Fruit fly (Drosophila melanogaster): ENCODE measurements around the gene CG9121.

The CG9121 gene

DNA sequence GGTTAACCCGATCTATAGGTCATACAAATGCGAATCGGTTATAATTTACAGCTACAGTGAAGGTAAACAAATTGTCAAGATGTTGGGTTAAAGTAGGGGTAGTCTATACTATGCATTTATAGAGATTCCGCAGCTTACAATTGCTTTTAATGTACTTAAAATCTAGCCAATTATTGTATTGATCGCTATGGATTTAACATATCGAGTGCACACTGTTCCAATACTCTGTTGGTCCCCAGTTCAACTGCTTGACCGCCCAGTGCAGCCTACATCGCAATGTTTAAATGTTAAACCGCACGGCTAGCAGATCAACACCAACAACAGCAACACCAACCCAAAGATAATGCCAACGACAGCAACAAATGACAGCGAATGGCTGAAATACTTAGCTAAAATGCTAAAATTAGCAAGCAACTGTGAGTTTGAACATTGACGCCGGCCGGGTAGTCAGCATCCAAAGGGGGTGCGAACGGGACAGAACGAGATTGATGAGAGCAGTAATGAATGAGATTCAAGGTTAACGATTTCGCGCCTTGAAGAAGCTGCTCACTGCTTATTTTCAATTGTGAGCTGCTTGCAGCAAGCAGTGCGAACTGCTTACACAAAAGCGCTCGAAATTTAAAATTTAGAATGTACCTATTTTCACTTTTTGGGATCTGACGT lies 49.8 kb downstream of the CG9121 start:
- TF ChIP-seq EcR (GFP tag; optimal IDR thresholded peaks at IDR 0.05) (no peak), pan (optimal IDR thresholded peaks at IDR 0.05) (no peak), psq (optimal IDR thresholded peaks at IDR 0.05) (no peak), CG8478 (optimal IDR thresholded peaks at IDR 0.05) (peak; percentile 1), Dll (optimal IDR thresholded peaks at IDR 0.05) (no peak), usp (GFP tag; optimal IDR thresholded peaks at IDR 0.05) (no peak)

DNA sequence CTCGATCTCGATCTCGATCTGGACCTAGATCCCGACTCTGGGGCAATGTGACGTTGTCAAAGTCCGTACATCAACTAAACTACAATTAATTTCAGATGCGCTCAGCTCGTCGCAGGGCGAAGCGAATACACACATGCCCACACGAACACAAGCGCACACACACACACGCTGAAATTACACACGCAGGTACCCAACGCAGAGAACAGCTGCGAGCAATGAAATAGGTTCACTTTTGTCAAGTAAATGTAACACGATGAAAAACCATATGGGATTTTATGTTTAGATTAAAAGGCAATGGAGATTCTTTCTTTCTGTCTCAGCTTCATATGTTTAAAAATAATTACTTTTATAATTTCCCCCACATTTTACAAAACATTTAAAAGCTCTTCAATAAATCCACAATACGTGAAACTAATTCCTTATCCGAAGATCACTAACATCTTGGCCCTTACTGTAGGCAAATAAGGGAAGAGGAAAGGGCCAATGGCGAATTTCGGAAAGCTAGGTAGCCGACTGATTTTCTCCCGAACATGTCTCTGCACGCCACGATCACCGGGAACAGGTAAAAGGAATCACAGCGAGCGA lies 50.5 kb downstream of the CG9121 start:
- TF ChIP-seq Dll (optimal IDR thresholded peaks at IDR 0.05) = no peak
- no peak for TF ChIP-seq psq (optimal IDR thresholded peaks at IDR 0.05)
- TF ChIP-seq EcR (GFP tag; optimal IDR thresholded peaks at IDR 0.05) = no peak
- no peak for TF ChIP-seq pan (optimal IDR thresholded peaks at IDR 0.05)

DNA sequence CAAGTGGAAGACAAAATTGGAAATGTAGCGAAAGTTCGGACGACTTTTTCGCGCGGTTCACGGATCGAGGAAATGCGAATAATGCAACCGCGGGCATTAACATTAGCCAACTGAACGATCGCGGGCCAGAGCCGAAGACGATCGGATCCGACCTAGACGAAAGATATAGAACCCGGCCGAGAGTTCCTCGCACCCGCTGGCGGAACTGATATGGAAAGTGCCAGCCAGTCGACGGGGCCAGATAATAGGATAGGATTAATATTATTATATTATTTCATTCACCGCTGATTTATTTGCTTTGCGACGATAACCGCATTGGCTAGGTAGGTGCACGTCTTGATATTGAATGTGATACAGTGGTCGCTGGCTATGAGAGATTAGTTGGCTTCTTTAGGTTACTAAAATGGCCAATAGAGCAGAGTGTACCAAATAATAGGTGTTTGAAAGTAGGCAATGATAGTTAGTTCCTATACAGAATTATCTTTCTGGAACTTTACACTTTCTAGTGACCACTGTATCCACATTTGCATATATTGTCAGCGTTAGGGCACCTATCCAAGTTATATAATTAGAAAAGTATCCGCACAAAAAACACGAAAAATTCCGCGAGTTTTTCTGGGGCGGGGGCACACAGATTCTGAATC lies 51.4 kb downstream of the CG9121 start:
- no peak for TF ChIP-seq psq (optimal IDR thresholded peaks at IDR 0.05)
- TF ChIP-seq EcR (GFP tag; optimal IDR thresholded peaks at IDR 0.05) = peak in 1 of 2 experiments; percentile 27

DNA sequence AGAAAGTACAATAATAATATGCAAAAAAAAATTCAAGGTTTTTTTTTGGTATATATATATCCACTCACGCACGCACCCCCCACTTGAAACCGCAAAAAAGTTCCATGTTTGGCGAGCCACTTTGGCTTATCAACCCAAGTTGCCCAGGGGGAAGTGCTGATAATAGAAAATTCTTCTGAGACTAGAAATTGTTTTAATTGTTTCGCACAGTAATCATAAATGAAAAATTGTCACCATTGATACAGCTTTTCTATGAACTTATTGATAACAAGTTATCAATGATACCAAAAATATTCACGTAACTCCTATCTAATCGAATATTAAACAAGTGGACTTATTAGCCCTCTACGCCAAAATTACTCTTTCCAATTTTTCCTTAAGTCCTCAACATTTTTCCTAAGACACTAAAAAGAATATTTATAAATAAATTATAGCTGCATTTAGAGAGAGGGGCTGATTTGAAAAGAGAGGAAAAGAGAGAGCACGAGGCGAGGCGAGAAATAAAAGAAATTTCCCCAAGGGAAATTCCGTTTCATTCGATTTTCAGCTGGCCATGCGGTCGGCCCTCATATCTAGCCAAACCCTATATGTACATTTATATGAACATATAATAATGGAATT lies 52.2 kb downstream of the CG9121 start:
- TF ChIP-seq CG8478 (optimal IDR thresholded peaks at IDR 0.05) = no peak
- TF ChIP-seq usp (GFP tag; optimal IDR thresholded peaks at IDR 0.05) = no peak
- TF ChIP-seq Dll (optimal IDR thresholded peaks at IDR 0.05) = no peak
- no peak for TF ChIP-seq pan (optimal IDR thresholded peaks at IDR 0.05)
- TF ChIP-seq psq (optimal IDR thresholded peaks at IDR 0.05) = no peak
- no peak for TF ChIP-seq EcR (GFP tag; optimal IDR thresholded peaks at IDR 0.05)

DNA sequence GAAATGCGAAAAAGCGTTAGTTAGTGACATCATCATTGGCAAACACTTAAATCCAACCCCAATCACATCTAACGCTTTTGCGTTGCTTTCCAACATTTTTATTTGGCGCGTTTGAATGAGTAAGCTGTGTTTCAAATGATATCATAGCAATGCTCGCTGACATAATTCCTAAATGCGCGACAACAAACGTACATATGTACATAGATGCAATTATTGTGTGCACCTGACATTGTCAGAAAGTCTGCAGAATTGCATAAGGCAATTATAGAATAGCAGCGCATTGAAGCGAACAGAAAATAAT lies 52.7 kb downstream of the CG9121 start:
- TF ChIP-seq EcR (GFP tag; optimal IDR thresholded peaks at IDR 0.05) (no peak), Dll (optimal IDR thresholded peaks at IDR 0.05) (no peak), usp (GFP tag; optimal IDR thresholded peaks at IDR 0.05) (no peak), pan (optimal IDR thresholded peaks at IDR 0.05) (no peak)

Data from whole organism.